Worm (Caenorhabditis elegans) whole organism, L3 larva: ENCODE measurements around the gene T05A8.6.
A peak's percentile ranks its signal among the peaks of the same experiment; 100 is the strongest.

Experiments
- R02D3.7 ChIP-seq: fragments of 150-350 bp; optimal IDR thresholded peaks from 2 replicates; lab custom pipeline; 2014; ENCODE audit warnings: missing biosample characterization, missing genetic modification characterization
- ZK546.5 ChIP-seq: sonication (generic microtip); optimal IDR thresholded peaks from 2 replicates; lab custom pipeline; 2017; ENCODE audit warnings: missing biosample characterization, missing genetic modification characterization
- ama-1 ChIP-seq: fragments of 150-350 bp; optimal IDR thresholded peaks from 2 replicates; lab custom pipeline; 2018
- ceh-16 ChIP-seq: sonication (generic microtip); optimal IDR thresholded peaks from 2 replicates; lab custom pipeline; 2017; ENCODE audit warnings: missing biosample characterization, missing genetic modification characterization
- ceh-28 ChIP-seq: fragments of 150-350 bp; optimal IDR thresholded peaks from 2 replicates; lab custom pipeline; 2014; ENCODE audit warnings: missing biosample characterization, missing genetic modification reagents, missing genetic modification characterization
- ceh-82 ChIP-seq: fragments of 150-350 bp; optimal IDR thresholded peaks from 2 replicates; lab custom pipeline; 2014; ENCODE audit warnings: missing biosample characterization, missing genetic modification characterization
- ceh-9 ChIP-seq: sonication (generic microtip); optimal IDR thresholded peaks from 2 replicates; lab custom pipeline; 2018; ENCODE audit warnings: missing biosample characterization, missing genetic modification characterization
- egl-27 ChIP-seq: sonication (generic microtip); optimal IDR thresholded peaks from 4 replicates; lab custom pipeline; 2017; ENCODE audit warnings: missing biosample characterization, missing genetic modification reagents, missing genetic modification characterization
- elt-1 ChIP-seq: fragments of 150-350 bp; optimal IDR thresholded peaks from 2 replicates; lab custom pipeline; 2014; ENCODE audit warnings: missing biosample characterization, missing genetic modification characterization
- elt-2 ChIP-seq: sonication (generic microtip); optimal IDR thresholded peaks from 2 replicates; lab custom pipeline; 2016; ENCODE audit warnings: missing genetic modification reagents, mild to moderate bottlenecking, missing genetic modification characterization, missing compliant biosample characterization
- elt-3 ChIP-seq, 3 experiments: fragments of 150-350 bp in 1 of 3; sonication (generic microtip) in 2 of 3; optimal IDR thresholded peaks; 2 replicates in 2 of 3; 4 replicates in 1 of 3; lab custom pipeline; 2014 to 2017; ENCODE audit warnings: missing biosample characterization in 3 of 3, missing genetic modification characterization in 3 of 3
- eor-1 ChIP-seq, 2 experiments: fragments of 150-350 bp; optimal IDR thresholded peaks; 2 replicates each; lab custom pipeline; 2014 to 2018; ENCODE audit warnings: missing biosample characterization in 2 of 2, missing genetic modification characterization in 2 of 2
- fkh-10 ChIP-seq: sonication (generic microtip); optimal IDR thresholded peaks from 2 replicates; lab custom pipeline; 2017; ENCODE audit warnings: missing biosample characterization, missing genetic modification reagents, missing genetic modification characterization
- fkh-2 ChIP-seq: fragments of 150-350 bp; optimal IDR thresholded peaks from 2 replicates; lab custom pipeline; 2014; ENCODE audit warnings: missing biosample characterization, missing genetic modification reagents, missing genetic modification characterization
- hmg-11 ChIP-seq: sonication (generic microtip); optimal IDR thresholded peaks from 2 replicates; lab custom pipeline; 2016; ENCODE audit warnings: missing genetic modification characterization, missing compliant biosample characterization
- jun-1 ChIP-seq: fragments of 150-350 bp; optimal IDR thresholded peaks from 2 replicates; lab custom pipeline; 2014; ENCODE audit warnings: missing biosample characterization, missing genetic modification reagents, missing genetic modification characterization
- lin-39 ChIP-seq: fragments of 150-350 bp; optimal IDR thresholded peaks from 2 replicates; lab custom pipeline; 2018; ENCODE audit warnings: missing biosample characterization, missing genetic modification reagents, missing genetic modification characterization
- mml-1 ChIP-seq: fragments of 150-350 bp; sonication (generic microtip); optimal IDR thresholded peaks from 3 replicates; lab custom pipeline; 2014; ENCODE audit warnings: missing biosample characterization, missing genetic modification characterization
- nfya-1 ChIP-seq: sonication (generic microtip); optimal IDR thresholded peaks from 2 replicates; lab custom pipeline; 2017; ENCODE audit warnings: missing genetic modification characterization, mild to moderate bottlenecking, missing compliant biosample characterization, antibody characterized with exemption, moderate library complexity; ENCODE audit not compliant: insufficient read depth
- nhr-12 ChIP-seq: fragments of 150-350 bp; optimal IDR thresholded peaks from 2 replicates; lab custom pipeline; 2014; ENCODE audit warnings: missing biosample characterization, missing genetic modification characterization
- nhr-23 ChIP-seq: fragments of 150-350 bp; optimal IDR thresholded peaks from 2 replicates; lab custom pipeline; 2014; ENCODE audit warnings: missing biosample characterization, missing genetic modification reagents, missing genetic modification characterization
- nhr-237 ChIP-seq: fragments of 150-350 bp; optimal IDR thresholded peaks from 2 replicates; lab custom pipeline; 2014; ENCODE audit warnings: missing biosample characterization, missing genetic modification characterization
- nhr-25 ChIP-seq: sonication (generic microtip); optimal IDR thresholded peaks from 2 replicates; lab custom pipeline; 2017; ENCODE audit warnings: missing biosample characterization, missing genetic modification characterization
- nhr-28 ChIP-seq: fragments of 150-350 bp; optimal IDR thresholded peaks from 2 replicates; lab custom pipeline; 2014; ENCODE audit warnings: missing biosample characterization, missing genetic modification characterization
- pha-4 ChIP-seq: fragments of 150-350 bp; optimal IDR thresholded peaks from 2 replicates; lab custom pipeline; 2014; ENCODE audit warnings: missing biosample characterization, missing genetic modification reagents, missing genetic modification characterization
- pqm-1 ChIP-seq: fragments of 150-350 bp; optimal IDR thresholded peaks from 2 replicates; lab custom pipeline; 2017; ENCODE audit warnings: missing biosample characterization, missing genetic modification characterization, inconsistent platforms
- sea-2 ChIP-seq: fragments of 150-350 bp; sonication (generic microtip); optimal IDR thresholded peaks from 4 replicates; lab custom pipeline; 2014; ENCODE audit warnings: missing biosample characterization, missing genetic modification reagents, missing genetic modification characterization
- snpc-4 ChIP-seq: fragments of 150-350 bp; optimal IDR thresholded peaks from 2 replicates; lab custom pipeline; 2014; ENCODE audit warnings: missing biosample characterization, missing genetic modification characterization
- tbx-2 ChIP-seq: sonication (generic microtip); optimal IDR thresholded peaks from 2 replicates; lab custom pipeline; 2016; ENCODE audit warnings: mild to moderate bottlenecking, missing genetic modification characterization, missing compliant biosample characterization
- unc-39 ChIP-seq: sonication (generic microtip); optimal IDR thresholded peaks from 4 replicates; lab custom pipeline; 2017; ENCODE audit warnings: missing biosample characterization, missing genetic modification characterization

Gene T05A8.6

DNA sequence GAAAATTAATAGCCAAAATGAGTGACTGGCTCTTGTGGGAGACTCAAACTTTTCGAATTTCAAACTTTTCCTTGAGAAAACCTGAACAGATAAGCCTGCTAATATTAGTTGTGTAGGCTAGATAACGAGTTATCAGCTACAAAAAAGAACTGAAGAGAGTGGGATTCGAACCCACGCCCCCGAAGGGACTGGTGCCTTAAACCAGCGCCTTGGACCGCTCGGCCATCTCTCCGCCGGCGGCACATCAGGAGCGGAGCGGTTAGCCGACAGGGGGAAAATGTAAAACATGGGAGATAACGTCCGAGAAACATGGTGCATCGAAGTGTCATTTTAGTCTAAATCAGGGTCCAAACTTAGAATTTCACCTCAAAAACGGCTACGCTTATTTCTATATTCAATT is 3.9 kb downstream of the T05A8.6 start:
- TF ChIP-seq elt-1 (tag; lab: Kevin White, UChicago): no peak
- TF ChIP-seq nhr-28 (tag; lab: Kevin White, UChicago): no peak
- TF ChIP-seq egl-27 (tag; lab: Kevin White, UChicago): no peak
- no peak for TF ChIP-seq elt-3 (tag; optimal IDR thresholded peaks at IDR 0.05; lab: Kevin White, UChicago)
- no peak for TF ChIP-seq hmg-11 (tag; lab: Kevin White, UChicago)
- TF ChIP-seq ama-1 (lab: Kevin White, UChicago): no peak
- no peak for TF ChIP-seq jun-1
- TF ChIP-seq fkh-2 (tag; lab: Kevin White, UChicago): no peak
- no peak for TF ChIP-seq nhr-237 (tag; lab: Kevin White, UChicago)
- no peak for TF ChIP-seq snpc-4 (tag; lab: Kevin White, UChicago)

DNA sequence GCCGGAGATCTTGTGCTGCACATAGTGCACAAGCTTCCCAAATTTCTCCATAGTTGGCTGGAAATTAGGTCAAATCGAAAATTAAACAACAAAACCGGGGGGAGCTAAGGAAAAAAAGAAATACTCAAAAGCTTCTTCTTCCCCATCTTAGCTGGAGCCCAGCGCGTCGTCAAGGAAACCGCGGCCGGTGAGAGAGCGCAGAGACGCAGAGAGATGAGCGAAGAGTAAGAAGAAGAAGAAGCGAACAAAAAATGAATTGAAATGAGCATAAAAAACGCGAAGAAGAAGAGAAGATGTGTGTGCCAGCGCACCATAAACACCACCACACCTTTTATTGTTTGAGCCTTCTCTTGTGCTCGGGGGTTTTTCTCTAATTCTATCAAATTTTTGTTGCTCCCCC is 4.3 kb downstream of the T05A8.6 start, which contains the start of gene wdr-31:
wdr-31 (minus strand) TSS at position 101 of the 400 bp plus-strand sequence.
- no peak for TF ChIP-seq ceh-82 (tag; lab: Kevin White, UChicago)
- TF ChIP-seq nhr-28 (tag; lab: Kevin White, UChicago): no peak
- no peak for TF ChIP-seq nhr-237 (tag; lab: Kevin White, UChicago)
- TF ChIP-seq fkh-2 (tag; lab: Kevin White, UChicago): no peak
- TF ChIP-seq unc-39 (tag; lab: Kevin White, UChicago): no peak

DNA sequence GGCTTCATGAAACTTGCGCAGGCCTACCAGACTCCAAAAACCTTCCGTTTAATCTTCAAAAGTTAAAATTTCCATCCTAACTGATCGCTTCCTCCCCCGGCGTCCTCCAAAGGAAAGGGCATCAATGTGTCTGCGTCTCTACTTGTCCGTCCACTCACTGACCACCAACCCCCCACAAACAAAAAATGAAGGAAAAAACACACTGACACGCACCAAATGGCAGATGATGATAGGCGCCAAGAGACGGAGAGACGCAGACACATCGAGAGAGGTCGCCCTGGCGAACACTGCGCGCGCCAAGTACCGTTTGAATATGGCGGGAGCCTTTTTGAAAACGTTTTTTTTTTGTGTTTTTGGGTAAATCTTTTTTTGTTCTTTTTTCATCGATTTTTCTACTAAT is 4.8 kb downstream of the T05A8.6 start:
- TF ChIP-seq mml-1: no peak
- peak; percentile 23 for TF ChIP-seq snpc-4 (tag; lab: Kevin White, UChicago)
- no peak for TF ChIP-seq ZK546.5 (tag; lab: Kevin White, UChicago)
- peak; percentile 32 for TF ChIP-seq nhr-25 (tag; lab: Kevin White, UChicago)
- TF ChIP-seq hmg-11 (tag; lab: Kevin White, UChicago): peak; percentile 40
- TF ChIP-seq tbx-2 (tag; lab: Kevin White, UChicago): no peak
- TF ChIP-seq lin-39 (tag; lab: Kevin White, UChicago): peak; percentile 61
- TF ChIP-seq pha-4: no peak
- peak; percentile 17 for TF ChIP-seq jun-1
- TF ChIP-seq ceh-28 (tag; lab: Kevin White, UChicago): no peak
- peak; percentile 20 for TF ChIP-seq nhr-23 (tag; lab: Kevin White, UChicago)
- no peak for TF ChIP-seq eor-1 (tag; optimal IDR thresholded peaks at IDR 0.05; lab: Kevin White, UChicago)
- TF ChIP-seq nfya-1: peak; percentile 79

DNA sequence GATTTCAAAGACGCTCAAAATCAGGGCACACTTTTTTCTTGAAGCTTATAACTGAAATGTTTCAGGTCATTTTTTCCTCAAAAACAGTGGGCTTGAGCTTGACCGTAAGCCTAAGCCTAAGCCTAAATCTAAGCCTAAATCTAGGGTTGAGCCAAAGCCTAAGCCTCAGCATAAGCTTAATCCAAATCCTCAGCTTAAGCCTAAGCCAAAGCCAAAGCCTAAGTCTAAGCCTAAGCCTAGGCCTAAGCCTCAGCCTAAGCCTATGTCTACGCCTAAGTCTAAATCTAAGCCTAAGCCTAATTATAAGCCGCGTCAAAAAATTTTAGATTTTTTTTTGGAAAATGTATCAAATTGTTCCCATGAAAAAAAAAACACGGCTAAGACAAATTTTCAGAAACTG is 5.3 kb downstream of the T05A8.6 start:
- no peak for TF ChIP-seq ceh-16 (tag; lab: Kevin White, UChicago)
- TF ChIP-seq sea-2 (GFP tag; lab: Kevin White, UChicago): no peak
- TF ChIP-seq ceh-9 (tag; lab: Kevin White, UChicago): no peak
- no peak for TF ChIP-seq nhr-12 (tag; lab: Kevin White, UChicago)
- TF ChIP-seq snpc-4 (tag; lab: Kevin White, UChicago): no peak
- TF ChIP-seq R02D3.7 (tag; lab: Kevin White, UChicago): no peak
- TF ChIP-seq nhr-237 (tag; lab: Kevin White, UChicago): no peak
- no peak for TF ChIP-seq nhr-28 (tag; lab: Kevin White, UChicago)
- no peak for TF ChIP-seq ceh-82 (tag; lab: Kevin White, UChicago)
- TF ChIP-seq pqm-1 (tag; lab: Kevin White, UChicago): no peak

DNA sequence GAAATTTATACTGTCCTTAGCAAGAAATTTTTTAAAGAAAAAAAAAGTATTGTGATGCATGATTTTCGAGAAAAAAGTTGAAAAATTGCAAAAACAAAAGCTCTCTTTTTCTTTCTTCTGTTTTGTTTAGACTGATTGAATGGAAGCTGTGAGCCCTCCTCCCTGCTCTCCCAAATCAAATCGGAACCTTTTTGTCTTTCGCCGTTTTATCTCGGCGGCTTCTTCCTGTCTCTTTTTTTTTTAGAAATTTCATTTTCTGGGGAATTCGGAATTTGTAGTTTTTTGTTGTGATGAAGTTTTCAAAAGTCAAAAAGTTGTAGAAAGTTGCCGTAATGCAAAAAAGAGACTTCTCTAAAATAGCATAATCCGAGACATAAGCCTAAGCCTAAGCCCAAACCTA is 8.9 kb downstream of the T05A8.6 start:
- peak; percentile 61 for TF ChIP-seq fkh-10 (GFP tag; lab: Kevin White, UChicago)
- TF ChIP-seq ceh-9 (tag; lab: Kevin White, UChicago): no peak

DNA sequence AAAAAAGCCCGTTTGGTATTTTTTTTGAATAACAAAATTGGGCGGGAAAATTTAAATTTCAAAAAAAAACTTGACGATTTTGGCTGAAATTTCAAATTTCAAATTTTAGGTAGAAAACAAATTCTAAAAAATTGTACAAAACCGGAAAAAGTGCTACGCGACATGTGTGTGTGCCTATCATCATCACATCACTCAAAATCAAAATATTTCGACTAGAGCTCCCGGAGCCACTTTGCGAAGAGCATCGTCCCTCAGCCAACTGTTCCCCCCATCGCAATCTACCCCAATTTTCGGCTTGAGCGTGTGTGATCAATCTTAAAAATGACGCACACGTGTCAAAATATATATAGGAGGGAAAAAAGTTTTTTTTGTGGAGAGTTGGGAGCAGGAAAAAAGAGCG is 12.7 kb downstream of the T05A8.6 start:
- TF ChIP-seq pqm-1 (tag; lab: Kevin White, UChicago) (no peak), egl-27 (tag; lab: Kevin White, UChicago) (no peak), elt-3 (tag; optimal IDR thresholded peaks at IDR 0.05; lab: Kevin White, UChicago) (no peak), hmg-11 (tag; lab: Kevin White, UChicago) (no peak), elt-2 (tag; lab: Kevin White, UChicago) (no peak)
